Fruit fly (Drosophila melanogaster): ENCODE data around the gene eys.

dm6 chr2L:2361893-2362807 lies 50.7 kb downstream of the eys start:
- TF ChIP-seq CG8478 (optimal IDR thresholded peaks at IDR 0.05) (no peak), CTCF (optimal IDR thresholded peaks at IDR 0.05) (no peak)

Measured in S2 (cell line).